Worm (Caenorhabditis elegans) whole organism, mixed stage, embryonic: ENCODE results near the gene fbxa-36.

Source experiments
- blmp-1 ChIP-seq: fragments of 150-350 bp; optimal IDR thresholded peaks from 2 replicates; lab custom pipeline; 2014; ENCODE audit warnings: missing biosample characterization, missing genetic modification characterization
- elt-1 ChIP-seq: sonication (generic microtip); optimal IDR thresholded peaks from 2 replicates; lab custom pipeline; 2017; ENCODE audit warnings: missing genetic modification characterization, mild to moderate bottlenecking, missing compliant biosample characterization, antibody characterized with exemption, moderate library complexity, borderline replicate concordance; ENCODE audit not compliant: insufficient read depth
- lin-13 ChIP-seq: fragments of 150-350 bp; optimal IDR thresholded peaks from 2 replicates; lab custom pipeline; 2014; ENCODE audit warnings: missing biosample characterization, missing genetic modification characterization
- mep-1 ChIP-seq: fragments of 150-350 bp; optimal IDR thresholded peaks from 2 replicates; lab custom pipeline; 2017; ENCODE audit warnings: missing biosample characterization, missing genetic modification reagents, missing genetic modification characterization, inconsistent platforms
- nhr-12 ChIP-seq: fragments of 150-350 bp; optimal IDR thresholded peaks from 2 replicates; lab custom pipeline; 2014; ENCODE audit warnings: missing biosample characterization, missing genetic modification characterization
- nhr-76 ChIP-seq: sonication (generic microtip); optimal IDR thresholded peaks from 2 replicates; lab custom pipeline; 2017; ENCODE audit warnings: missing biosample characterization, missing genetic modification characterization
- snpc-4 ChIP-seq: fragments of 150-350 bp; optimal IDR thresholded peaks from 2 replicates; lab custom pipeline; 2014; ENCODE audit warnings: missing biosample characterization, missing genetic modification characterization

DNA sequence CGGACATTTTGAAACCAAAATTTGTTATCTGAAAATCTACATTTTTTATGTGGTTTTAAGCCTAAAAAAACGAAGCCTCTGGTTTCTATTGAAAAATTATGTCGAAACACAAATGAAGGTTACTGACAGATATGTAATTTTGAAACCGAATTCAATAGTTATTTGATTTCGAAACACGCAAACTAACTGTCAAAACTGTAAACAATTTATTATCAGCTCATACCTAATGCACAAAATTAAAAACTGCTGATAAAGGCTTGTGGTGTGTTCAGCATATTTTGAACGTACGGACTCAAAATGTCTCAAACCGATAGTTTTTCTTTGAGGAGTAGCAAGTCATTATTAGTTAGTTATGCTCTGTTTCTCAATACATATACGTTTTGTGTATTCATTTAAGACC lies 49.5 kb upstream of the fbxa-36 start, which contains the start of gene fbxa-26:
- TF ChIP-seq nhr-12 (no peak), nhr-76 (no peak), snpc-4 (no peak), lin-13 (tag; lab: Kevin White, UChicago) (no peak), mep-1 (tag; lab: Kevin White, UChicago) (no peak), elt-1 (no peak), blmp-1 (tag; lab: Kevin White, UChicago) (no peak)
